Fruit fly (Drosophila melanogaster): ENCODE results near the gene Saysd1.
A peak's percentile ranks its signal among the peaks of the same experiment; 100 is the strongest.

Saysd1 gene

dm6 chr3R:25225483-25225882 lies 10.5 kb upstream of the Saysd1 start:
- TF ChIP-seq Ets65A (GFP tag) (peak; percentile 91), CG11723 (GFP tag; optimal IDR thresholded peaks at IDR 0.05) (no peak)

- TF ChIP-seq CG6791 (GFP tag; IDR thresholded peaks at IDR 0.05; ENCODE audit: partially characterized antibody) (peak; percentile 92), CG3995 (GFP tag; optimal IDR thresholded peaks at IDR 0.05) (no peak), Adf1 (GFP tag; IDR thresholded peaks at IDR 0.05) (peak; percentile 11; the same call in 1 of the 2 replicates), lola (GFP tag; optimal IDR thresholded peaks at IDR 0.05) (peak in 1 of 3 experiments; percentile 71), CG14710 (tag; optimal IDR thresholded peaks at IDR 0.05) (peak; percentile 49), Bdp1 (GFP tag; optimal IDR thresholded peaks at IDR 0.05) (no peak), pzg (GFP tag; optimal IDR thresholded peaks at IDR 0.05) (peak; percentile 79), danr (GFP tag; IDR thresholded peaks at IDR 0.05) (no peak), org-1 (GFP tag; optimal IDR thresholded peaks at IDR 0.05) (no peak), B-H2 (GFP tag; optimal IDR thresholded peaks at IDR 0.05) (no peak), CG16863 (GFP tag; optimal IDR thresholded peaks at IDR 0.05) (no peak), tna (GFP tag; IDR thresholded peaks at IDR 0.05; ENCODE audit: partially characterized antibody) (peak; percentile 95), ems (GFP tag; optimal IDR thresholded peaks at IDR 0.05) (peak; percentile 16), CG16815 (GFP tag; optimal IDR thresholded peaks at IDR 0.05) (no peak), CG4707 (GFP tag; optimal IDR thresholded peaks at IDR 0.05) (no peak), trem (tag; optimal IDR thresholded peaks at IDR 0.05) (peak; percentile 58), lilli (GFP tag; optimal IDR thresholded peaks at IDR 0.05) (no peak), Mes4 (GFP tag; optimal IDR thresholded peaks at IDR 0.05) (no peak), wek (GFP tag; optimal IDR thresholded peaks at IDR 0.05) (peak; percentile 99), CG31441 (GFP tag; IDR thresholded peaks at IDR 0.05) (no peak), mld (GFP tag; IDR thresholded peaks at IDR 0.05; ENCODE audit: partially characterized antibody) (peak; percentile 88), HmgZ (tag; optimal IDR thresholded peaks at IDR 0.05) (peak; percentile 44), chif (GFP tag; optimal IDR thresholded peaks at IDR 0.05) (no peak), Sry-δ (GFP tag; optimal IDR thresholded peaks at IDR 0.05) (peak; percentile 88), Mrtf (GFP tag; IDR thresholded peaks at IDR 0.05) (no peak), CG10431 (GFP tag; optimal IDR thresholded peaks at IDR 0.05) (no peak), bigmax (GFP tag; optimal IDR thresholded peaks at IDR 0.05) (no peak), row (GFP tag; IDR thresholded peaks at IDR 0.05) (peak; percentile 62), CG2116 (GFP tag; optimal IDR thresholded peaks at IDR 0.05) (peak; percentile 84), CG7372 (GFP tag; IDR thresholded peaks at IDR 0.05) (no peak), HHEX (GFP tag; optimal IDR thresholded peaks at IDR 0.05) (no peak), CG13123 (GFP tag; optimal IDR thresholded peaks at IDR 0.05) (no peak), CG10462 (GFP tag; optimal IDR thresholded peaks at IDR 0.05) (no peak), Chrac-16 (GFP tag; optimal IDR thresholded peaks at IDR 0.05) (no peak), Hmr (GFP tag; optimal IDR thresholded peaks at IDR 0.05) (no peak), CG1603 (tag; optimal IDR thresholded peaks at IDR 0.05) (peak; percentile 81), CG2199 (GFP tag; IDR thresholded peaks at IDR 0.05) (no peak), CG1024 (GFP tag; IDR thresholded peaks at IDR 0.05) (peak; percentile 62; the same call in 1 of the 2 replicates), bowl (GFP tag; IDR thresholded peaks at IDR 0.05) (no peak), GATAe (GFP tag; conservative IDR thresholded peaks at IDR 0.05) (no peak), CoRest (tag; optimal IDR thresholded peaks at IDR 0.05) (peak; percentile 47), CG2202 (tag; optimal IDR thresholded peaks at IDR 0.05) (no peak), lov (optimal IDR thresholded peaks at IDR 0.05) (no peak), lov (GFP tag; IDR thresholded peaks at IDR 0.05) (no peak), Hand (GFP tag; optimal IDR thresholded peaks at IDR 0.05) (no peak), Camta (GFP tag; optimal IDR thresholded peaks at IDR 0.05) (no peak), onecut (GFP tag; IDR thresholded peaks at IDR 0.05) (peak; percentile 50; the same call in 1 of the 2 replicates)
These were observed 6.3 kb upstream of the Saysd1 start, which contains the start of gene Alg9 for dm6 chr3R:25221203-25221807. TSS of gene Alg9 (plus strand) at chr3R:25221589.

Data from whole organism, embryonic.